Worm (Caenorhabditis elegans) whole organism, L3 larva: ENCODE data around the gene srx-102.

Experiments
- ama-1 ChIP-seq: fragments of 150-350 bp; optimal IDR thresholded peaks from 2 replicates; lab custom pipeline; 2018
- ceh-9 ChIP-seq: sonication (generic microtip); optimal IDR thresholded peaks from 2 replicates; lab custom pipeline; 2018; ENCODE audit warnings: missing biosample characterization, missing genetic modification characterization
- daf-12 ChIP-seq: fragments of 150-350 bp; optimal IDR thresholded peaks from 2 replicates; lab custom pipeline; 2014; ENCODE audit warnings: missing biosample characterization, missing genetic modification reagents, missing genetic modification characterization
- egl-5 ChIP-seq: fragments of 150-350 bp; optimal IDR thresholded peaks from 2 replicates; lab custom pipeline; 2017; ENCODE audit warnings: missing biosample characterization, missing genetic modification reagents, missing genetic modification characterization, inconsistent platforms
- elt-1 ChIP-seq: fragments of 150-350 bp; optimal IDR thresholded peaks from 2 replicates; lab custom pipeline; 2014; ENCODE audit warnings: missing biosample characterization, missing genetic modification characterization
- elt-2 ChIP-seq: sonication (generic microtip); optimal IDR thresholded peaks from 2 replicates; lab custom pipeline; 2016; ENCODE audit warnings: missing genetic modification reagents, mild to moderate bottlenecking, missing genetic modification characterization, missing compliant biosample characterization
- eor-1 ChIP-seq, 2 experiments: fragments of 150-350 bp; optimal IDR thresholded peaks; 2 replicates each; lab custom pipeline; 2014 to 2018; ENCODE audit warnings: missing biosample characterization in 2 of 2, missing genetic modification characterization in 2 of 2
- fkh-10 ChIP-seq: sonication (generic microtip); optimal IDR thresholded peaks from 2 replicates; lab custom pipeline; 2017; ENCODE audit warnings: missing biosample characterization, missing genetic modification reagents, missing genetic modification characterization
- fos-1 ChIP-seq: fragments of 150-350 bp; optimal IDR thresholded peaks from 2 replicates; lab custom pipeline; 2014; ENCODE audit warnings: missing biosample characterization, missing genetic modification characterization
- hmg-11 ChIP-seq: sonication (generic microtip); optimal IDR thresholded peaks from 2 replicates; lab custom pipeline; 2016; ENCODE audit warnings: missing genetic modification characterization, missing compliant biosample characterization
- jun-1 ChIP-seq: fragments of 150-350 bp; optimal IDR thresholded peaks from 2 replicates; lab custom pipeline; 2014; ENCODE audit warnings: missing biosample characterization, missing genetic modification reagents, missing genetic modification characterization
- lin-15B ChIP-seq: fragments of 150-350 bp; optimal IDR thresholded peaks from 2 replicates; lab custom pipeline; 2014; ENCODE audit warnings: missing biosample characterization, missing genetic modification characterization
- lsy-12 ChIP-seq: sonication (generic microtip); optimal IDR thresholded peaks from 2 replicates; lab custom pipeline; 2016; ENCODE audit warnings: mild to moderate bottlenecking, missing genetic modification characterization, missing compliant biosample characterization
- mdl-1 ChIP-seq: fragments of 150-350 bp; optimal IDR thresholded peaks from 2 replicates; lab custom pipeline; 2014; ENCODE audit warnings: missing biosample characterization, missing genetic modification characterization
- mml-1 ChIP-seq: fragments of 150-350 bp; sonication (generic microtip); optimal IDR thresholded peaks from 3 replicates; lab custom pipeline; 2014; ENCODE audit warnings: missing biosample characterization, missing genetic modification characterization
- nfya-1 ChIP-seq: sonication (generic microtip); optimal IDR thresholded peaks from 2 replicates; lab custom pipeline; 2017; ENCODE audit warnings: missing genetic modification characterization, mild to moderate bottlenecking, missing compliant biosample characterization, antibody characterized with exemption, moderate library complexity; ENCODE audit not compliant: insufficient read depth
- nhr-11 ChIP-seq: fragments of 150-350 bp; optimal IDR thresholded peaks from 2 replicates; lab custom pipeline; 2014; ENCODE audit warnings: missing biosample characterization, missing genetic modification characterization
- nhr-12 ChIP-seq: fragments of 150-350 bp; optimal IDR thresholded peaks from 2 replicates; lab custom pipeline; 2014; ENCODE audit warnings: missing biosample characterization, missing genetic modification characterization
- nhr-237 ChIP-seq: fragments of 150-350 bp; optimal IDR thresholded peaks from 2 replicates; lab custom pipeline; 2014; ENCODE audit warnings: missing biosample characterization, missing genetic modification characterization
- nhr-25 ChIP-seq: sonication (generic microtip); optimal IDR thresholded peaks from 2 replicates; lab custom pipeline; 2017; ENCODE audit warnings: missing biosample characterization, missing genetic modification characterization
- nhr-28 ChIP-seq: fragments of 150-350 bp; optimal IDR thresholded peaks from 2 replicates; lab custom pipeline; 2014; ENCODE audit warnings: missing biosample characterization, missing genetic modification characterization
- nhr-43 ChIP-seq: sonication (generic microtip); optimal IDR thresholded peaks from 2 replicates; lab custom pipeline; 2016; ENCODE audit warnings: mild to moderate bottlenecking, missing genetic modification characterization, missing compliant biosample characterization; ENCODE audit not compliant: poor library complexity, severe bottlenecking
- nhr-67 ChIP-seq: fragments of 150-350 bp; optimal IDR thresholded peaks from 2 replicates; lab custom pipeline; 2014; ENCODE audit warnings: missing biosample characterization, missing genetic modification characterization
- nhr-76 ChIP-seq: fragments of 150-350 bp; sonication (generic microtip); optimal IDR thresholded peaks from 5 replicates; lab custom pipeline; 2014; ENCODE audit warnings: missing biosample characterization, missing genetic modification characterization
- nhr-77 ChIP-seq: fragments of 150-350 bp; optimal IDR thresholded peaks from 2 replicates; lab custom pipeline; 2014; ENCODE audit warnings: missing biosample characterization, missing genetic modification characterization
- sea-2 ChIP-seq: fragments of 150-350 bp; sonication (generic microtip); optimal IDR thresholded peaks from 4 replicates; lab custom pipeline; 2014; ENCODE audit warnings: missing biosample characterization, missing genetic modification reagents, missing genetic modification characterization
- skn-1 ChIP-seq: fragments of 150-350 bp; optimal IDR thresholded peaks from 2 replicates; lab custom pipeline; 2014; ENCODE audit warnings: missing biosample characterization, missing genetic modification characterization
- snpc-4 ChIP-seq: fragments of 150-350 bp; optimal IDR thresholded peaks from 2 replicates; lab custom pipeline; 2014; ENCODE audit warnings: missing biosample characterization, missing genetic modification characterization
- tbx-2 ChIP-seq: sonication (generic microtip); optimal IDR thresholded peaks from 2 replicates; lab custom pipeline; 2016; ENCODE audit warnings: mild to moderate bottlenecking, missing genetic modification characterization, missing compliant biosample characterization
- unc-39 ChIP-seq: sonication (generic microtip); optimal IDR thresholded peaks from 4 replicates; lab custom pipeline; 2017; ENCODE audit warnings: missing biosample characterization, missing genetic modification characterization
- zag-1 ChIP-seq: fragments of 150-350 bp; optimal IDR thresholded peaks from 2 replicates; lab custom pipeline; 2014; ENCODE audit warnings: missing biosample characterization, missing genetic modification characterization
- ztf-4 ChIP-seq: fragments of 150-350 bp; optimal IDR thresholded peaks from 2 replicates; lab custom pipeline; 2014; ENCODE audit warnings: missing biosample characterization, missing genetic modification characterization

Gene srx-102

ce11 chrII:3681365-3682083, 13.0 kb downstream of the srx-102 start, which contains the start of gene F19B10.10:
Gene F19B10.10, minus strand, starts transcription at chrII:3681415.
- TF ChIP-seq ztf-4 (tag; lab: Kevin White, UChicago) (no peak), nhr-12 (tag; lab: Kevin White, UChicago) (no peak), nfya-1 (tag; lab: Kevin White, UChicago) (no peak), nhr-77 (tag; lab: Kevin White, UChicago) (no peak), sea-2 (GFP tag; lab: Kevin White, UChicago) (no peak), mml-1 (no peak), hmg-11 (no peak), tbx-2 (tag; lab: Kevin White, UChicago) (no peak), elt-1 (no peak), nhr-28 (tag; lab: Kevin White, UChicago) (no peak), nhr-76 (no peak), unc-39 (no peak), skn-1 (tag; lab: Kevin White, UChicago) (no peak)

- no peak for TF ChIP-seq elt-1
- no peak for TF ChIP-seq eor-1 (tag; optimal IDR thresholded peaks at IDR 0.05; lab: Kevin White, UChicago)
- no peak for TF ChIP-seq nhr-28 (tag; lab: Kevin White, UChicago)
- no peak for TF ChIP-seq jun-1 (tag; lab: Kevin White, UChicago)
- no peak for TF ChIP-seq nhr-12 (tag; lab: Kevin White, UChicago)
- no peak for TF ChIP-seq unc-39
- TF ChIP-seq daf-12 (tag; lab: Kevin White, UChicago): no peak
- no peak for TF ChIP-seq elt-2 (tag; lab: Kevin White, UChicago)
- no peak for TF ChIP-seq nhr-25
- TF ChIP-seq nhr-67 (tag; lab: Kevin White, UChicago): no peak
Observed at ce11 chrII:3680366-3680765, 14.2 kb downstream of the srx-102 start.

- no peak for TF ChIP-seq egl-5 (tag; lab: Kevin White, UChicago)
- no peak for TF ChIP-seq nhr-12 (tag; lab: Kevin White, UChicago)
- TF ChIP-seq nhr-237 (tag; lab: Kevin White, UChicago): no peak
- TF ChIP-seq jun-1 (tag; lab: Kevin White, UChicago): no peak
- no peak for TF ChIP-seq zag-1 (tag; lab: Kevin White, UChicago)
- TF ChIP-seq nhr-11 (tag; lab: Kevin White, UChicago): no peak
- TF ChIP-seq snpc-4: no peak
Observed at ce11 chrII:3678978-3679377, 15.6 kb downstream of the srx-102 start.

ce11 chrII:3675176-3675575, 19.4 kb downstream of the srx-102 start, which contains the start of gene F19B10.2:
Gene F19B10.2, plus strand, starts transcription at chrII:3675476.
- TF ChIP-seq nhr-237 (tag; lab: Kevin White, UChicago) (no peak), ama-1 (no peak), unc-39 (no peak), sea-2 (GFP tag; lab: Kevin White, UChicago) (no peak), lin-15B (tag; lab: Kevin White, UChicago) (no peak), mdl-1 (tag; lab: Kevin White, UChicago) (no peak), nhr-25 (no peak), nhr-12 (tag; lab: Kevin White, UChicago) (no peak), skn-1 (tag; lab: Kevin White, UChicago) (no peak), fos-1 (no peak), egl-5 (tag; lab: Kevin White, UChicago) (no peak), fkh-10 (GFP tag; lab: Kevin White, UChicago) (no peak), nhr-43 (tag; lab: Kevin White, UChicago) (no peak), lsy-12 (tag; lab: Kevin White, UChicago) (no peak), nhr-11 (tag; lab: Kevin White, UChicago) (no peak)

ce11 chrII:3673493-3673892, 21.1 kb downstream of the srx-102 start, which contains the start of gene sea-1:
Gene sea-1, minus strand, starts transcription at chrII:3673593.
- no peak for TF ChIP-seq ceh-9 (tag; lab: Kevin White, UChicago)
- TF ChIP-seq sea-2 (GFP tag; lab: Kevin White, UChicago): no peak
- no peak for TF ChIP-seq tbx-2 (tag; lab: Kevin White, UChicago)
